Fruit fly (Drosophila melanogaster): ENCODE results near the gene CAH6.

CAH6 gene

DNA sequence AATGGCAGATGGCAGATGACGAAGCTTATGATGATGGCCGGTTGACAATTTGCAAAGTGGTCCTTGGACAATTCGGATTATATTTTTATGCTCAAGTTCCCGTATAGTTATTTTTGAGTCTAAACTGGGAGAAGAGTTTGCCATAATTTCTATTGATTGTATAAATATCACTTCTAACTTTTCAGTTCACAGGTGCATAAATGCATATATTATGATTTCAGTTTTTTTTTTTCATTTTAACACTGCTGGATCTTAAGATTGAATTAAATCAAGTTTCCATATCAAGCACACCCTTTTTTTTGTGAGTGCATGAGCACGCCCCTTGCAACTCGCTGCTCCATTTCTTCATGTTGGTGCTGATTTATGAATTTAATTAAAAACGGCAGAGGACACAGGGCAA, 39.6 kb downstream of the CAH6 start:
- TF ChIP-seq CG8159 (tag; optimal IDR thresholded peaks at IDR 0.05), result peak; percentile 0
- no peak for TF ChIP-seq rn (GFP tag; IDR thresholded peaks at IDR 0.05)
- TF ChIP-seq CG17806 (tag; optimal IDR thresholded peaks at IDR 0.05), result peak; percentile 4
- TF ChIP-seq CG9948 (tag; optimal IDR thresholded peaks at IDR 0.05), result peak; percentile 23
- peak; percentile 1 for TF ChIP-seq CG14655 (GFP tag; optimal IDR thresholded peaks at IDR 0.05)
- peak; percentile 25 for TF ChIP-seq Snoo (tag; optimal IDR thresholded peaks at IDR 0.05)
- no peak for TF ChIP-seq gl (tag; optimal IDR thresholded peaks at IDR 0.05)

DNA sequence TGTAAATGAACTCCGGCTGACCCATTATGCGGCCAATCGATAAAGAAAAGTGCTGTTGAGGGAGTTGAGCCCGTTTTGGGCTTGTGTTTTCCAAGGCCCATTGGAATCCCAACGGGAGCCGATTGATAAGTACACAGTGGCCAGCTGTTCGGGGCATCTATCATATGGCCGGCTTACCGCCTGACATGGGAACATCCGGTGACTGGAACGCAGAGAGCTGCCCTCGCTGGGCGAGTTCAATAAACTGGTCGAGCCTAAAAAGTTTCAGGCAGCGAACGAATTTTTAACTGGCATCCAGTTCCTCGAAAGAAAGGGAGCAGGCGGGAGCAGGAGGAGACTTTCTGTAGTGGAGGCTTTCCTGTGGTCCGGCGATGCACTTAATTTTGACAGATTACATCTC, 44.1 kb downstream of the CAH6 start:
- TF ChIP-seq D1 (tag; optimal IDR thresholded peaks at IDR 0.05) (no peak), EcR (GFP tag; optimal IDR thresholded peaks at IDR 0.05) (peak; percentile 52), Pif1B (GFP tag; optimal IDR thresholded peaks at IDR 0.05) (no peak), fd96Ca (GFP tag; IDR thresholded peaks at IDR 0.05) (no peak)

DNA sequence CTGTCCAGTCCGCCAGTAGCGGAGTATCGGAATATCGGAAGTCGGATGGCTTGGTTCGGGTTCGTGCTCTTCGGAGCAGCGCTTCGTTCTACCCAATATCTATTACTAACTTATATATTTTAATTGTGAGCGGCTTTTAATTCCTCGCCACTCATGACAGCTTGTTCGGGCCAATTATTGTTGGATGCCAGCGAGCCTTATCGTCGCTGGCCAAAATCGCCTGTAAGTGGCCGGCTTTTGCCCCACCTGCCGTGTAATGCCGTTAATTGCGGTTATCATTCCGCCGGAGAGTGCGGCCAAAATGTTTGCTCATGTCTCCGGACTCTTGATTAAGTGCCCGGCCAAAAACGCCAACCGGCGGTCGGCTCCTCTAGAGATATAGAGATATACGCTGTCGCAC, 47.9 kb downstream of the CAH6 start, which contains the start of gene pHCl-2:
TSS of gene pHCl-2 (minus strand) at position 101 of the 400 bp plus-strand sequence.
- no peak for TF ChIP-seq gl (tag; optimal IDR thresholded peaks at IDR 0.05)
- no peak for TF ChIP-seq CG32121 (GFP tag; IDR thresholded peaks at IDR 0.05)
- TF ChIP-seq CG13204 (GFP tag; optimal IDR thresholded peaks at IDR 0.05), result no peak
- no peak for TF ChIP-seq CG12605 (GFP tag; IDR thresholded peaks at IDR 0.05)
- no peak for TF ChIP-seq CG8301 (tag; optimal IDR thresholded peaks at IDR 0.05)

DNA sequence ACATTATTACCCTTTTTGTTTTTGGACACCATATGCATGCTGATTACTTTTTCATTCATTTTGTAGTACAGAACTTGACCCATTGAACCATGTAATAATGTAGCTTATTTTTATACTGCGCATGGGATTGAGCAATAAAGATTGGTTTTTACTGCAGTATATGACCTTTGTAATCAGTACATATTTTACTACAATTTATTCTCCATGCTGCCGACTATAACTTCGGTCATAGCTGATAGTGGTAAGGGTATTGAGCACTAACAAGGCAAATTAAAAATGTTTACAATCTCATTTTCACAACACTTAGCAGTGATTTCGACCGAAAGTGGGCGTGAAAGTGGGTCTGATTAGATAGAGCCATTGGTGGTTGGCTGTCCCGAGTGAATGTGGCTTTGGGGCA, 49.1 kb downstream of the CAH6 start:
- TF ChIP-seq CG15710 (tag; optimal IDR thresholded peaks at IDR 0.05) (no peak), fd96Ca (GFP tag; IDR thresholded peaks at IDR 0.05) (no peak), CG9948 (tag; optimal IDR thresholded peaks at IDR 0.05) (no peak), CG4496 (GFP tag; IDR thresholded peaks at IDR 0.05) (no peak), Pif1A (GFP tag; optimal IDR thresholded peaks at IDR 0.05) (no peak), CG17806 (tag; optimal IDR thresholded peaks at IDR 0.05) (no peak), CG8301 (tag; optimal IDR thresholded peaks at IDR 0.05) (no peak), Snoo (tag; optimal IDR thresholded peaks at IDR 0.05) (no peak), gl (tag; optimal IDR thresholded peaks at IDR 0.05) (no peak)

DNA sequence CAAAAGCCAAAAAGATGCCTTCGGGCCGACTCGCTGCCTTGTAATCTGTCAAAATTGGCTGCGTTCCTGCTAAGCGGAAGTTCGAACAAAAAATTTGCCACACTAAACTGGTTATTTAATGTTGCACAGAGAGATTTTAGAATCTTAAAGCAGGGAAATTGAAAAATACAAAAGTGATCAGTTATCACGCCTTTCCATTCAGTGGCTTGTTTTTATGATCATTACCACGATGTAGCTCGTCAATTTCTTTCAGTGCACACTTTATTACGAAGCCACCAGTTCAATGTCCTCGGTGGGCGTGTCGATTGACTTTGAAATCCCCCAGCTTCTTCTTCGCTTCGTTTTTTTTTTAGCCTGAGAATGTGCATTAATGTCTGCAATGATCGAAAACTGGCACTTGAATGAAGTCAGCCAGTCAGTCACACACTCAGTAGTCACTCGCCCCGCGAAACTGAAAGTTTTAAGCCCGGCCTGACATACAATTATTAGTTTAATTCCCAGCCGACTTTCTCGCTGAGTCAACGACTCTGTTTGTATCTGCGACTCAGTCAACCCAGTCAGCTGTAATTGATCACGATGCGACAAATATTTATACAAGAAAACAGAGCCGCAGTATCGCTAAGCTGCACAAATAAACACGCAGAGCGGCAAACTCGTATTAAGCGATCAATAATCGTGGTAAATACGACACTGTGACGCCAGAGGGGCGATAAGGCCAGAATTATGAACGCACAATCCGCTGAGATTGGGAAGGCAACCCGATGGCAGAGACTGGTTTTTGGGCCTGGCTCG, 51.7 kb downstream of the CAH6 start:
- TF ChIP-seq rn (GFP tag; IDR thresholded peaks at IDR 0.05) (no peak), CG32121 (GFP tag; IDR thresholded peaks at IDR 0.05) (no peak), CG8159 (tag; optimal IDR thresholded peaks at IDR 0.05) (no peak), CG8301 (tag; optimal IDR thresholded peaks at IDR 0.05) (peak; percentile 22), EcR (GFP tag; optimal IDR thresholded peaks at IDR 0.05) (no peak), CG14655 (GFP tag; optimal IDR thresholded peaks at IDR 0.05) (peak; percentile 41), CG12605 (GFP tag; IDR thresholded peaks at IDR 0.05) (no peak), gl (tag; optimal IDR thresholded peaks at IDR 0.05) (no peak), CG9948 (tag; optimal IDR thresholded peaks at IDR 0.05) (no peak), CG17806 (tag; optimal IDR thresholded peaks at IDR 0.05) (no peak), CG13204 (GFP tag; optimal IDR thresholded peaks at IDR 0.05) (no peak), Ets98B (GFP tag; IDR thresholded peaks at IDR 0.05) (no peak), Pif1A (GFP tag; optimal IDR thresholded peaks at IDR 0.05) (peak; percentile 21), fd96Ca (GFP tag; IDR thresholded peaks at IDR 0.05) (no peak), CG4496 (GFP tag; IDR thresholded peaks at IDR 0.05) (no peak), CG15710 (tag; optimal IDR thresholded peaks at IDR 0.05) (no peak), Snoo (tag; optimal IDR thresholded peaks at IDR 0.05) (peak; percentile 61), D1 (tag; optimal IDR thresholded peaks at IDR 0.05) (no peak), CG34367 (tag; optimal IDR thresholded peaks at IDR 0.05) (no peak), CG10348 (GFP tag; IDR thresholded peaks at IDR 0.05) (no peak), Pif1B (GFP tag; optimal IDR thresholded peaks at IDR 0.05) (no peak)

Measured in whole organism, pupa.